Fruit fly (Drosophila melanogaster) whole organism, wandering third instar larva: Measurements from ENCODE around the gene CG13024.

Experiments used
- Dfd ChIP-seq: fragments of >200 bp; optimal IDR thresholded peaks from 2 replicates; lab custom pipeline; 2017; ENCODE audit warnings: missing biosample characterization, missing genetic modification characterization
- HLH106 ChIP-seq: fragments of 200-800 bp; optimal IDR thresholded peaks from 3 replicates; lab custom pipeline; 2019; ENCODE audit warnings: missing biosample characterization, mild to moderate bottlenecking, missing genetic modification characterization, moderate library complexity
- br ChIP-seq: fragments of 200-800 bp; sonication (Bioruptor generic); optimal IDR thresholded peaks from 2 replicates; lab custom pipeline; 2016; ENCODE audit warnings: missing biosample characterization, missing genetic modification characterization
- dmrt93B ChIP-seq: fragments of 200-800 bp; sonication (Bioruptor generic); optimal IDR thresholded peaks from 2 replicates; lab custom pipeline; 2018; ENCODE audit warnings: missing biosample characterization, mild to moderate bottlenecking, missing genetic modification characterization
- foxo ChIP-seq, 2 experiments: fragments of 200-800 bp; sonication (Bioruptor generic); optimal IDR thresholded peaks; 2 replicates in 1 of 2; 3 replicates in 1 of 2; lab custom pipeline; 2016 to 2017; ENCODE audit warnings: missing biosample characterization in 2 of 2, missing genetic modification characterization in 2 of 2
- fru ChIP-seq: fragments of 200-800 bp; sonication (Bioruptor generic); optimal IDR thresholded peaks from 3 replicates; lab custom pipeline; 2016; ENCODE audit warnings: missing biosample characterization, mild to moderate bottlenecking, missing genetic modification characterization
- h ChIP-seq: fragments of 200-800 bp; sonication (Bioruptor generic); optimal IDR thresholded peaks from 3 replicates; lab custom pipeline; 2016; ENCODE audit warnings: missing biosample characterization, mild to moderate bottlenecking, missing genetic modification characterization
- psq ChIP-seq: fragments of 200-800 bp; sonication (Bioruptor generic); optimal IDR thresholded peaks from 3 replicates; lab custom pipeline; 2017; ENCODE audit warnings: missing biosample characterization, mild to moderate bottlenecking, missing genetic modification characterization, moderate library complexity
- tai ChIP-seq: sonication (Bioruptor generic); optimal IDR thresholded peaks from 2 replicates; lab custom pipeline; 2016; ENCODE audit warnings: missing biosample characterization, missing genetic modification characterization
- usp ChIP-seq: fragments of >200 bp; optimal IDR thresholded peaks from 2 replicates; lab custom pipeline; 2017; ENCODE audit warnings: missing biosample characterization, missing genetic modification characterization

DNA sequence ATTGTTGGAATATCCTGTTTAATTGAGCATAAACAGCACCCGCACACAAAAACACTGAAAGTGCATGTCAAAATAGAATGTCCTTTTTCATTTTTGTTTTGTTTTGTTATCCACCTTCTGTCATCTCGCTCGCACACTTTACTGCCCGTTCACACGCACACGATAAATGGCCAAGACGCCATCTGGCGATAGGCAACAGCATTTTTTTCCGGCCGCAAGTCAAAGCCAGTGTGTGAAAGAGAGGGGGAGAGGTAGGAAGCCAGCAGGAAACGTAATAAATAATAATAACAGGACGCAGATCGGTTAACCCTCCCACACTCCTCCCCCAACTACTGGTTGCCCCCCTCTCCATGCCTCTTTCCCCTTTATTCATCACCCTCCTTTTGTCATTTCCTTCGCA lies 59.0 kb downstream of the CG13024 start:
- TF ChIP-seq Dfd (no peak), br (GFP tag; lab: Kevin White, UChicago) (no peak), foxo (GFP tag; optimal IDR thresholded peaks at IDR 0.05; lab: Kevin White, UChicago) (no peak), dmrt93B (GFP tag; lab: Kevin White, UChicago) (no peak), tai (GFP tag; lab: Kevin White, UChicago) (no peak), h (GFP tag; lab: Kevin White, UChicago) (no peak), HLH106 (no peak), usp (GFP tag; lab: Kevin White, UChicago) (no peak), psq (peak; percentile 92), fru (GFP tag; lab: Kevin White, UChicago) (no peak)
